Worm (Caenorhabditis elegans) whole organism, L3 larva: ENCODE measurements around the gene basl-1.

Experiments used
- ceh-82 ChIP-seq: fragments of 150-350 bp; optimal IDR thresholded peaks from 2 replicates; lab custom pipeline; 2014; ENCODE audit warnings: missing biosample characterization, missing genetic modification characterization
- nhr-11 ChIP-seq: fragments of 150-350 bp; optimal IDR thresholded peaks from 2 replicates; lab custom pipeline; 2014; ENCODE audit warnings: missing biosample characterization, missing genetic modification characterization
- nhr-77 ChIP-seq: fragments of 150-350 bp; optimal IDR thresholded peaks from 2 replicates; lab custom pipeline; 2014; ENCODE audit warnings: missing biosample characterization, missing genetic modification characterization
- pqm-1 ChIP-seq: fragments of 150-350 bp; optimal IDR thresholded peaks from 2 replicates; lab custom pipeline; 2017; ENCODE audit warnings: missing biosample characterization, missing genetic modification characterization, inconsistent platforms
- sea-2 ChIP-seq: fragments of 150-350 bp; sonication (generic microtip); optimal IDR thresholded peaks from 4 replicates; lab custom pipeline; 2014; ENCODE audit warnings: missing biosample characterization, missing genetic modification reagents, missing genetic modification characterization

DNA sequence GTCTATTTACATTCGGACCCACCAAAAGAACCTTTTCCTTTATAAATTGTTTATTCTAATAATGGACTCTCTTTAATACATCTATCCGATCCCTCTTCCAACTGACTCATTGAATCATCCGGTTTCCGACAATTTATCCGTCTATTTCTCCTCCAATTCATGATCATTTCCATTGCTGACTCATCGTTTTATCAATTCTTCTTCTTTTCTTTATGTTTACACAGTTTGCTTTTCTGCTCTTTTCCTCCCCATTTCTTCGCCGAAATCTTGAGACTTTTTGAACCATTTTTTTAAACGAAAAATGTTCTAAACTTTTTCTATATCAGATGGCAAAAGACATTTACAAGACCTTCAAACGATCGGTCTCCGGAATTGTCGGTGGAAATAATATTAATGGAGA lies 19.3 kb upstream of the basl-1 start, which contains the start of gene ced-6:
- no peak for TF ChIP-seq nhr-77
- TF ChIP-seq nhr-11: no peak
- no peak for TF ChIP-seq sea-2 (GFP tag; lab: Kevin White, UChicago)
- no peak for TF ChIP-seq ceh-82
- TF ChIP-seq pqm-1 (tag; lab: Kevin White, UChicago): no peak
